Worm (Caenorhabditis elegans): Measurements from ENCODE around the gene K02F6.3.

ce11 chrII:2504431-2504928 is 41.5 kb upstream of the K02F6.3 start, which contains the start of gene gbas-1:
- TF ChIP-seq hlh-6 (tag; optimal IDR thresholded peaks at IDR 0.05): no peak
- no peak for TF ChIP-seq ama-1 (optimal IDR thresholded peaks at IDR 0.05)
- no peak for TF ChIP-seq ceh-48 (tag; optimal IDR thresholded peaks at IDR 0.05)
- no peak for TF ChIP-seq ets-4 (tag; optimal IDR thresholded peaks at IDR 0.05)
- no peak for TF ChIP-seq ztf-16 (tag; optimal IDR thresholded peaks at IDR 0.05)
- no peak for TF ChIP-seq fkh-10 (GFP tag; optimal IDR thresholded peaks at IDR 0.05)
